Fruit fly (Drosophila melanogaster): Measurements from ENCODE around the gene Pstk.

- TF ChIP-seq psq (optimal IDR thresholded peaks at IDR 0.05) (no peak), h (optimal IDR thresholded peaks at IDR 0.05) (no peak), Sin3A (optimal IDR thresholded peaks at IDR 0.05) (no peak), Myc (optimal IDR thresholded peaks at IDR 0.05) (no peak)
Observed at dm6 chrX:19595862-19596261, 22.5 kb downstream of the Pstk start.
